Fruit fly (Drosophila melanogaster) whole organism, embryonic: ENCODE data around the gene Pfdn2.

Experiments used
- Abd-B ChIP-seq: fragments of 200-800 bp; sonication (Bioruptor generic); optimal IDR thresholded peaks from 2 replicates; lab custom pipeline; 2018; ENCODE audit warnings: missing biosample characterization, mild to moderate bottlenecking, missing genetic modification characterization, moderate library complexity
- Ada2b ChIP-seq: fragments of 200-800 bp; sonication (Bioruptor generic); IDR thresholded peaks from 2 replicates; pipeline ENCODE4 v1.3.6; 2022; ENCODE audit warnings: missing biosample characterization, missing genetic modification characterization
- Awh ChIP-seq: fragments of 200-800 bp; sonication (Bioruptor generic); IDR thresholded peaks from 2 replicates; pipeline ENCODE4, ENCODE4 v1.3.6; 2022; ENCODE audit warnings: missing biosample characterization, missing genetic modification characterization
- CG1024 ChIP-seq: fragments of 200-800 bp; sonication (Bioruptor generic); IDR thresholded peaks from 2 replicates; pipeline ENCODE4 v1.3.6; 2022; ENCODE audit warnings: missing biosample characterization, missing genetic modification characterization
- CG10431 ChIP-seq: fragments of 200-800 bp; sonication (Bioruptor generic); optimal IDR thresholded peaks from 3 replicates; lab custom pipeline; 2018; ENCODE audit warnings: missing biosample characterization, mild to moderate bottlenecking, missing genetic modification characterization
- CG10462 ChIP-seq: fragments of 200-800 bp; sonication (Bioruptor generic); optimal IDR thresholded peaks from 2 replicates; lab custom pipeline; 2016; ENCODE audit warnings: missing biosample characterization, missing genetic modification characterization
- CG11560 ChIP-seq: fragments of 200-800 bp; sonication (Bioruptor generic); IDR thresholded peaks from 3 replicates; pipeline ENCODE4 v1.3.6; 2022; ENCODE audit warnings: missing biosample characterization, missing genetic modification characterization
- CG11695 ChIP-seq: fragments of 200-800 bp; sonication (Bioruptor generic); IDR thresholded peaks from 3 replicates; pipeline ENCODE4 v1.3.6; 2022; ENCODE audit warnings: missing biosample characterization, missing genetic modification characterization
- CG12299 ChIP-seq: fragments of 200-800 bp; sonication (Bioruptor generic); optimal IDR thresholded peaks from 2 replicates; lab custom pipeline; 2018; ENCODE audit warnings: missing biosample characterization, mild to moderate bottlenecking, missing genetic modification characterization
- CG13296 ChIP-seq: fragments of 200-800 bp; sonication (Bioruptor generic); optimal IDR thresholded peaks from 3 replicates; lab custom pipeline; 2018; ENCODE audit warnings: missing biosample characterization, mild to moderate bottlenecking, missing genetic modification characterization
- CG16863 ChIP-seq: fragments of 200-800 bp; sonication (Bioruptor generic); optimal IDR thresholded peaks from 3 replicates; lab custom pipeline; 2016; ENCODE audit warnings: missing biosample characterization, missing genetic modification characterization
- CG18619 ChIP-seq: fragments of 200-800 bp; sonication (Bioruptor generic); optimal IDR thresholded peaks from 3 replicates; lab custom pipeline; 2017; ENCODE audit warnings: missing biosample characterization, mild to moderate bottlenecking, missing genetic modification characterization
- CG2120 ChIP-seq: fragments of 200-800 bp; sonication (Bioruptor generic); optimal IDR thresholded peaks from 3 replicates; lab custom pipeline; 2016; ENCODE audit warnings: missing biosample characterization, missing genetic modification characterization
- CG3407 ChIP-seq: fragments of 200-800 bp; sonication (Bioruptor generic); optimal IDR thresholded peaks from 2 replicates; lab custom pipeline; 2018; ENCODE audit warnings: missing biosample characterization, mild to moderate bottlenecking, missing genetic modification characterization
- CG3838 ChIP-seq: fragments of 200-800 bp; sonication (Bioruptor generic); optimal IDR thresholded peaks from 3 replicates; lab custom pipeline; 2016; ENCODE audit warnings: missing biosample characterization, missing genetic modification characterization
- CG5245 ChIP-seq: fragments of 200-800 bp; sonication (Bioruptor generic); optimal IDR thresholded peaks from 3 replicates; lab custom pipeline; 2016; ENCODE audit warnings: missing biosample characterization, missing genetic modification characterization
- CG6272 ChIP-seq: fragments of 200-800 bp; sonication (Bioruptor generic); IDR thresholded peaks from 2 replicates; pipeline ENCODE4 v1.3.6; 2022; ENCODE audit warnings: missing biosample characterization, missing genetic modification characterization
- CG6689 ChIP-seq: fragments of 200-800 bp; sonication (Bioruptor generic); IDR thresholded peaks from 2 replicates; pipeline ENCODE4 v1.3.6; 2022; ENCODE audit warnings: missing biosample characterization, missing genetic modification characterization
- CG7372 ChIP-seq: fragments of 200-800 bp; sonication (Bioruptor generic); IDR thresholded peaks from 2 replicates; pipeline ENCODE4 v1.3.6; 2022; ENCODE audit warnings: missing biosample characterization, missing genetic modification characterization
- CG9727 ChIP-seq: fragments of 200-800 bp; sonication (Bioruptor generic); optimal IDR thresholded peaks from 3 replicates; lab custom pipeline; 2017; ENCODE audit warnings: missing biosample characterization, mild to moderate bottlenecking, missing genetic modification characterization
- CG9876 ChIP-seq: fragments of 200-800 bp; sonication (Bioruptor generic); optimal IDR thresholded peaks from 2 replicates; lab custom pipeline; 2016; ENCODE audit warnings: missing biosample characterization, missing genetic modification characterization
- CHES-1-like ChIP-seq: fragments of 200-800 bp; sonication (Bioruptor generic); optimal IDR thresholded peaks from 2 replicates; lab custom pipeline; 2016; ENCODE audit warnings: missing biosample characterization, missing genetic modification characterization
- CrebB ChIP-seq: fragments of 200-800 bp; sonication (Bioruptor generic); optimal IDR thresholded peaks from 3 replicates; lab custom pipeline; 2018; ENCODE audit warnings: missing biosample characterization, mild to moderate bottlenecking, missing genetic modification characterization
- Deaf1 ChIP-seq: fragments of 200-800 bp; optimal IDR thresholded peaks from 3 replicates; lab custom pipeline; 2019; ENCODE audit warnings: missing biosample characterization, mild to moderate bottlenecking, missing genetic modification characterization, moderate library complexity
- Dek ChIP-seq: fragments of 200-800 bp; sonication (Bioruptor generic); optimal IDR thresholded peaks from 3 replicates; lab custom pipeline; 2019; ENCODE audit warnings: missing biosample characterization, mild to moderate bottlenecking, missing genetic modification characterization, moderate library complexity
- Gsc ChIP-seq: fragments of 200-800 bp; sonication (Bioruptor generic); IDR thresholded peaks from 2 replicates; pipeline ENCODE4 v1.3.6; 2022; ENCODE audit warnings: missing biosample characterization, missing genetic modification characterization
- Gug ChIP-seq: fragments of 200-800 bp; sonication (Bioruptor generic); IDR thresholded peaks from 4 replicates; pipeline ENCODE4 v1.3.6; 2022; ENCODE audit warnings: missing biosample characterization, missing genetic modification characterization
- Hmx ChIP-seq: fragments of 200-800 bp; sonication (Bioruptor generic); optimal IDR thresholded peaks from 2 replicates; lab custom pipeline; 2016; ENCODE audit warnings: missing biosample characterization, missing genetic modification characterization
- Nf-YC ChIP-seq: fragments of 200-800 bp; optimal IDR thresholded peaks from 3 replicates; lab custom pipeline; 2019; ENCODE audit warnings: missing biosample characterization, mild to moderate bottlenecking, missing genetic modification characterization, moderate library complexity
- Pdp1 ChIP-seq, 2 experiments: fragments of 200-800 bp; sonication (Bioruptor generic); optimal IDR thresholded peaks; 3 replicates each; lab custom pipeline; 2016; ENCODE audit warnings: missing biosample characterization in 2 of 2, missing genetic modification characterization in 2 of 2, mild to moderate bottlenecking in 1 of 2, moderate library complexity in 1 of 2
- Ptx1 ChIP-seq: fragments of 200-800 bp; sonication (Bioruptor generic); IDR thresholded peaks from 2 replicates; pipeline ENCODE4 v1.3.6; 2022; ENCODE audit warnings: missing biosample characterization, missing genetic modification characterization
- Ravus ChIP-seq: fragments of 200-800 bp; sonication (Bioruptor generic); IDR thresholded peaks from 2 replicates; pipeline ENCODE4 v1.3.6; 2022; ENCODE audit warnings: missing biosample characterization, missing genetic modification characterization
- az2 ChIP-seq: fragments of 200-800 bp; sonication (Bioruptor generic); optimal IDR thresholded peaks from 3 replicates; lab custom pipeline; 2016; ENCODE audit warnings: missing biosample characterization, missing genetic modification characterization
- bigmax ChIP-seq: fragments of 200-800 bp; sonication (Bioruptor generic); optimal IDR thresholded peaks from 2 replicates; lab custom pipeline; 2018; ENCODE audit warnings: missing biosample characterization, mild to moderate bottlenecking, missing genetic modification characterization
- chn ChIP-seq: fragments of 200-800 bp; sonication (Bioruptor generic); optimal IDR thresholded peaks from 2 replicates; lab custom pipeline; 2016; ENCODE audit warnings: missing biosample characterization, missing genetic modification characterization
- disco-r ChIP-seq: fragments of 200-800 bp; sonication (Bioruptor generic); optimal IDR thresholded peaks from 2 replicates; lab custom pipeline; 2016; ENCODE audit warnings: missing biosample characterization, missing genetic modification characterization
- ems ChIP-seq: fragments of 200-800 bp; sonication (Bioruptor generic); optimal IDR thresholded peaks from 3 replicates; lab custom pipeline; 2016; ENCODE audit warnings: missing biosample characterization, missing genetic modification characterization
- en ChIP-seq: fragments of 200-800 bp; sonication (Bioruptor generic); optimal IDR thresholded peaks from 2 replicates; lab custom pipeline; 2016; ENCODE audit warnings: missing biosample characterization, missing genetic modification characterization
- fd102C ChIP-seq: fragments of 200-800 bp; sonication (Bioruptor generic); optimal IDR thresholded peaks from 2 replicates; lab custom pipeline; 2018; ENCODE audit warnings: missing biosample characterization, mild to moderate bottlenecking, missing genetic modification characterization, moderate library complexity
- fd96Cb ChIP-seq: fragments of 200-800 bp; sonication (Bioruptor generic); optimal IDR thresholded peaks from 2 replicates; lab custom pipeline; 2018; ENCODE audit warnings: missing biosample characterization, mild to moderate bottlenecking, missing genetic modification characterization, moderate library complexity
- gt ChIP-seq: fragments of 200-800 bp; sonication (Bioruptor generic); IDR thresholded peaks from 2 replicates; pipeline ENCODE4 v1.3.6; 2022; ENCODE audit warnings: missing biosample characterization, missing genetic modification characterization
- hbn ChIP-seq: fragments of 200-800 bp; sonication (Bioruptor generic); IDR thresholded peaks from 2 replicates; pipeline ENCODE4 v1.3.6; 2022; ENCODE audit warnings: missing biosample characterization, missing genetic modification characterization; ENCODE audit not compliant: partially characterized antibody
- kay ChIP-seq: fragments of 200-800 bp; sonication (Bioruptor generic); optimal IDR thresholded peaks from 2 replicates; lab custom pipeline; 2016; ENCODE audit warnings: missing biosample characterization, missing genetic modification characterization
- kni ChIP-seq: fragments of 200-800 bp; sonication (Bioruptor generic); optimal IDR thresholded peaks from 3 replicates; lab custom pipeline; 2017; ENCODE audit warnings: mild to moderate bottlenecking, missing biosample characterization, missing genetic modification reagents, missing genetic modification characterization
- luna ChIP-seq: fragments of 200-800 bp; sonication (Bioruptor generic); optimal IDR thresholded peaks from 2 replicates; lab custom pipeline; 2016; ENCODE audit warnings: missing biosample characterization, missing genetic modification characterization
- pfk ChIP-seq: fragments of 200-800 bp; sonication (Bioruptor generic); optimal IDR thresholded peaks from 2 replicates; lab custom pipeline; 2018; ENCODE audit warnings: missing biosample characterization, mild to moderate bottlenecking, missing genetic modification characterization, moderate library complexity
- pho ChIP-seq: fragments of 200-800 bp; sonication (Bioruptor generic); optimal IDR thresholded peaks from 2 replicates; lab custom pipeline; 2016; ENCODE audit warnings: missing biosample characterization, missing genetic modification characterization
- pita ChIP-seq: fragments of 200-800 bp; sonication (Bioruptor generic); optimal IDR thresholded peaks from 2 replicates; lab custom pipeline; 2017; ENCODE audit warnings: missing biosample characterization, mild to moderate bottlenecking, missing genetic modification characterization
- pum ChIP-seq: fragments of 200-800 bp; sonication (Bioruptor generic); optimal IDR thresholded peaks from 2 replicates; lab custom pipeline; 2016; ENCODE audit warnings: missing biosample characterization, missing genetic modification characterization
- sug ChIP-seq: fragments of 200-800 bp; optimal IDR thresholded peaks from 2 replicates; lab custom pipeline; 2019; ENCODE audit warnings: missing biosample characterization, mild to moderate bottlenecking, missing genetic modification characterization, moderate library complexity
- zf30C ChIP-seq: fragments of 200-800 bp; sonication (Bioruptor generic); optimal IDR thresholded peaks from 3 replicates; lab custom pipeline; 2018; ENCODE audit warnings: missing biosample characterization, mild to moderate bottlenecking, missing genetic modification characterization

Gene Pfdn2

DNA sequence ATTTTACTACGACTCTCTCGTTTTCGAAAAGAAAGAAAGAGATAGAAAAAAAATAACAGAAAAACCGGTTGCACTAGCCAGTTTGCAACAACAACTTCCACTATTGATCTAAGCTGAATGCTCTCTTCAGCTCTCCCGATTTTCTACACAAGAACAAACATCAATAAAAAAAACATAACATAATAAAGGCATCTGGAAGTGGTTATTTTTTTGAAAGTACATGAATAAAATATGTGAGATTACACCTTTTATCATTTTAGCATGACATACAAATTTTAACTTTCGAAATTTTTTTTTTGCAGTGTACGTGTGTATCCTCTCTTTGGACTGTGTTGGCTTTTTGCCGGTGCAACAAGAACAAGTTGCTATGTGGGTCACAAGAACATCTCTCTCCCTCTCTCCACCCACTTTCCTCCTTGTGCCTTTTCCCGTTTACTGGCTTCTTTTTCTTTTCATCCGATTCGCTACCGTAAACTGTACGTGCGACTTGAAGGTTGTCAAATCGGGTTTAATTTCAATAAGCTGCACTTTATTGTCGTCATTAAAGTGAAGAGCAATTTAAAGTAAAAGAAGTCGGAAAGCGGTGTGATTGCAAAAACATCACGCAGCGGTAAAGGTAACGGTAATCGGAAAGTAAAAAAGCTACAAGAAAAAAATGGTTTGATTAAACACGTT lies 10.5 kb upstream of the Pfdn2 start (continued):
- TF ChIP-seq CHES-1-like (GFP tag; lab: Kevin White, UChicago) (peak; percentile 97), az2 (GFP tag; lab: Kevin White, UChicago) (peak; percentile 98), pfk (GFP tag; lab: Kevin White, UChicago) (peak; percentile 24), CG2120 (GFP tag; lab: Kevin White, UChicago) (peak; percentile 89), CG9876 (peak; percentile 89), Hmx (GFP tag; lab: Kevin White, UChicago) (peak; percentile 89), Awh (GFP tag; lab: Robert Waterston, UW) (peak; percentile 98), CG3838 (GFP tag; lab: Kevin White, UChicago) (peak; percentile 92), CG1024 (GFP tag; lab: Robert Waterston, UW) (peak; percentile 94), Ada2b (GFP tag; lab: Robert Waterston, UW) (peak; percentile 97), Ptx1 (GFP tag; lab: Robert Waterston, UW) (peak; percentile 97), CG13296 (peak; percentile 94), bigmax (GFP tag; lab: Kevin White, UChicago) (peak; percentile 28), CG18619 (peak; percentile 93), CG11695 (GFP tag; lab: Robert Waterston, UW) (peak; percentile 94), CG16863 (peak; percentile 97), hbn (GFP tag; lab: Robert Waterston, UW) (no peak), CG5245 (peak; percentile 96), kni (peak; percentile 41), Nf-YC (tag; lab: Kevin White, UChicago) (no peak), CG6272 (peak; percentile 88), chn (GFP tag; lab: Kevin White, UChicago) (peak; percentile 97), fd96Cb (tag; lab: Kevin White, UChicago) (peak; percentile 97), CG10462 (peak; percentile 97), Abd-B (GFP tag; lab: Kevin White, UChicago) (peak; percentile 95), CG10431 (GFP tag; lab: Kevin White, UChicago) (peak; percentile 89), zf30C (GFP tag; lab: Kevin White, UChicago) (peak; percentile 91), kay (GFP tag; lab: Kevin White, UChicago) (peak; percentile 91), disco-r (peak; percentile 92), luna (GFP tag; lab: Kevin White, UChicago) (peak; percentile 37), Ravus (GFP tag; lab: Robert Waterston, UW) (peak; percentile 80), Dek (tag; lab: Kevin White, UChicago) (peak; percentile 90), sug (tag; lab: Kevin White, UChicago) (peak; percentile 75), Gsc (GFP tag; lab: Robert Waterston, UW) (peak; percentile 74), CrebB (peak; percentile 95), pita (GFP tag; lab: Kevin White, UChicago) (no peak), pho (GFP tag; lab: Kevin White, UChicago) (peak; percentile 90), fd102C (peak; percentile 88), CG7372 (GFP tag; lab: Robert Waterston, UW) (peak; percentile 91), gt (GFP tag; lab: Robert Waterston, UW) (peak; percentile 83), Gug (GFP tag; lab: Robert Waterston, UW) (peak; percentile 87), en (GFP tag; lab: Kevin White, UChicago) (peak; percentile 94), ems (GFP tag; lab: Kevin White, UChicago) (peak; percentile 92), CG12299 (peak; percentile 94), CG3407 (peak; percentile 94), CG9727 (peak; percentile 98), pum (GFP tag; lab: Kevin White, UChicago) (peak; percentile 96), Pdp1 (GFP tag; optimal IDR thresholded peaks at IDR 0.05; lab: Kevin White, UChicago) (peak; percentile 95 to 97), Deaf1 (no peak), CG6689 (GFP tag; lab: Robert Waterston, UW) (peak; percentile 96), CG11560 (tag; lab: Robert Waterston, UW) (peak; percentile 74)
